Fruit fly (Drosophila melanogaster): ENCODE measurements around the gene CG42592.
A peak's percentile ranks its signal among the peaks of the same experiment; 100 is the strongest.

The CG42592 gene

dm6 chr3R:29818434-29819268 lies 17.4 kb downstream of the CG42592 start, which contains the start of gene neo:
Gene neo (plus strand): TSS chr3R:29819131.
- TF ChIP-seq CG33017 (tag; optimal IDR thresholded peaks at IDR 0.05) = no peak
- TF ChIP-seq CG1620 (GFP tag; optimal IDR thresholded peaks at IDR 0.05) = no peak
- TF ChIP-seq tj (GFP tag; optimal IDR thresholded peaks at IDR 0.05) = no peak
- TF ChIP-seq CG14711 (tag; optimal IDR thresholded peaks at IDR 0.05) = no peak
- no peak for TF ChIP-seq Clk (GFP tag; optimal IDR thresholded peaks at IDR 0.05)
- TF ChIP-seq CG7101 (tag; optimal IDR thresholded peaks at IDR 0.05) = no peak
- TF ChIP-seq cnc (optimal IDR thresholded peaks at IDR 0.05) = no peak
- no peak for TF ChIP-seq CG11617 (GFP tag; optimal IDR thresholded peaks at IDR 0.05)
- TF ChIP-seq pad (GFP tag; optimal IDR thresholded peaks at IDR 0.05) = no peak
- no peak for TF ChIP-seq Hr96 (GFP tag; optimal IDR thresholded peaks at IDR 0.05)
- no peak for TF ChIP-seq ovo (GFP tag; optimal IDR thresholded peaks at IDR 0.05)
- TF ChIP-seq CG7045 (GFP tag; optimal IDR thresholded peaks at IDR 0.05) = no peak
- no peak for TF ChIP-seq toe (GFP tag; optimal IDR thresholded peaks at IDR 0.05)
- TF ChIP-seq Crg-1 (GFP tag; optimal IDR thresholded peaks at IDR 0.05) = no peak
- TF ChIP-seq Mnt (GFP tag; optimal IDR thresholded peaks at IDR 0.05) = no peak
- TF ChIP-seq CG12768 (GFP tag; optimal IDR thresholded peaks at IDR 0.05) = no peak

dm6 chr3R:29817664-29818063 lies 18.4 kb downstream of the CG42592 start, which contains the start of gene CG7829:
Gene CG7829 (minus strand): TSS chr3R:29817764.
- no peak for TF ChIP-seq Clk (GFP tag; optimal IDR thresholded peaks at IDR 0.05)
- no peak for TF ChIP-seq kay (GFP tag; ENCODE audit: borderline replicate concordance)
- TF ChIP-seq cnc (optimal IDR thresholded peaks at IDR 0.05) = no peak
- TF ChIP-seq CG11617 (GFP tag; optimal IDR thresholded peaks at IDR 0.05) = no peak
- TF ChIP-seq CG12768 (GFP tag; optimal IDR thresholded peaks at IDR 0.05) = no peak
- no peak for TF ChIP-seq ovo (GFP tag; optimal IDR thresholded peaks at IDR 0.05)
- TF ChIP-seq Crg-1 (GFP tag; optimal IDR thresholded peaks at IDR 0.05) = no peak
- no peak for TF ChIP-seq CG33017 (tag; optimal IDR thresholded peaks at IDR 0.05)
- TF ChIP-seq CG7101 (tag; optimal IDR thresholded peaks at IDR 0.05) = no peak
- no peak for TF ChIP-seq Mnt (GFP tag; optimal IDR thresholded peaks at IDR 0.05)
- no peak for TF ChIP-seq Hr96 (GFP tag; optimal IDR thresholded peaks at IDR 0.05)
- no peak for TF ChIP-seq cic (GFP tag; optimal IDR thresholded peaks at IDR 0.05)
- no peak for TF ChIP-seq pad (GFP tag; optimal IDR thresholded peaks at IDR 0.05)
- TF ChIP-seq CG7045 (GFP tag; optimal IDR thresholded peaks at IDR 0.05) = no peak
- TF ChIP-seq CG14711 (tag; optimal IDR thresholded peaks at IDR 0.05) = no peak
- no peak for TF ChIP-seq CG5204 (GFP tag; optimal IDR thresholded peaks at IDR 0.05)

- TF ChIP-seq kay (GFP tag; ENCODE audit: borderline replicate concordance) (no peak), pad (GFP tag; optimal IDR thresholded peaks at IDR 0.05) (no peak)
Observed at dm6 chr3R:29816266-29816665, 19.8 kb downstream of the CG42592 start, which contains the start of gene Vps16B. Gene Vps16B (minus strand): TSS chr3R:29816451.

- TF ChIP-seq CG11617 (GFP tag; optimal IDR thresholded peaks at IDR 0.05) (peak; percentile 49), Clk (GFP tag; optimal IDR thresholded peaks at IDR 0.05) (no peak), CG12768 (GFP tag; optimal IDR thresholded peaks at IDR 0.05) (no peak), CG5204 (GFP tag; optimal IDR thresholded peaks at IDR 0.05) (no peak), toe (GFP tag; optimal IDR thresholded peaks at IDR 0.05) (no peak), tj (GFP tag; optimal IDR thresholded peaks at IDR 0.05) (no peak), kay (GFP tag; ENCODE audit: borderline replicate concordance) (no peak), CG14711 (tag; optimal IDR thresholded peaks at IDR 0.05) (no peak), pad (GFP tag; optimal IDR thresholded peaks at IDR 0.05) (no peak), Crg-1 (GFP tag; optimal IDR thresholded peaks at IDR 0.05) (no peak), CG33017 (tag; optimal IDR thresholded peaks at IDR 0.05) (no peak), CG7101 (tag; optimal IDR thresholded peaks at IDR 0.05) (no peak), CG1620 (GFP tag; optimal IDR thresholded peaks at IDR 0.05) (no peak), Mnt (GFP tag; optimal IDR thresholded peaks at IDR 0.05) (peak; percentile 1), bab1 (GFP tag; optimal IDR thresholded peaks at IDR 0.05) (peak; percentile 32), cnc (optimal IDR thresholded peaks at IDR 0.05) (no peak), ovo (GFP tag; optimal IDR thresholded peaks at IDR 0.05) (no peak), CG7045 (GFP tag; optimal IDR thresholded peaks at IDR 0.05) (no peak)
Observed at dm6 chr3R:29806682-29807393, 29.2 kb downstream of the CG42592 start, which contains the start of the genes ca and ncd. Gene ca (plus strand): TSS chr3R:29806811. Gene ncd (minus strand): TSS chr3R:29807127.

dm6 chr3R:29802753-29803313 lies 33.3 kb downstream of the CG42592 start, which contains the start of the genes Etfb and CG7789:
Gene Etfb (minus strand): TSS chr3R:29802945.
Gene CG7789 (plus strand): TSS chr3R:29803196.
- peak; percentile 86 for TF ChIP-seq bab1 (GFP tag; optimal IDR thresholded peaks at IDR 0.05)
- peak; percentile 90 for TF ChIP-seq CG7045 (GFP tag; optimal IDR thresholded peaks at IDR 0.05)
- TF ChIP-seq toe (GFP tag; optimal IDR thresholded peaks at IDR 0.05) = peak; percentile 99
- TF ChIP-seq kay (GFP tag; ENCODE audit: borderline replicate concordance) = no peak
- TF ChIP-seq Crg-1 (GFP tag; optimal IDR thresholded peaks at IDR 0.05) = peak; percentile 91
- TF ChIP-seq pad (GFP tag; optimal IDR thresholded peaks at IDR 0.05) = peak; percentile 53
- peak; percentile 88 for TF ChIP-seq tj (GFP tag; optimal IDR thresholded peaks at IDR 0.05)
- TF ChIP-seq cnc (optimal IDR thresholded peaks at IDR 0.05) = no peak
- peak; percentile 72 for TF ChIP-seq cic (GFP tag; optimal IDR thresholded peaks at IDR 0.05)
- peak; percentile 91 for TF ChIP-seq Clk (GFP tag; optimal IDR thresholded peaks at IDR 0.05)
- TF ChIP-seq CG11617 (GFP tag; optimal IDR thresholded peaks at IDR 0.05) = peak; percentile 95
- peak; percentile 92 for TF ChIP-seq CG1620 (GFP tag; optimal IDR thresholded peaks at IDR 0.05)
- peak; percentile 80 for TF ChIP-seq CG33017 (tag; optimal IDR thresholded peaks at IDR 0.05)
- TF ChIP-seq ovo (GFP tag; optimal IDR thresholded peaks at IDR 0.05) = peak; percentile 89
- TF ChIP-seq CG14711 (tag; optimal IDR thresholded peaks at IDR 0.05) = peak; percentile 53
- TF ChIP-seq CG12768 (GFP tag; optimal IDR thresholded peaks at IDR 0.05) = peak; percentile 98
- peak; percentile 89 for TF ChIP-seq Mnt (GFP tag; optimal IDR thresholded peaks at IDR 0.05)
- TF ChIP-seq CG5204 (GFP tag; optimal IDR thresholded peaks at IDR 0.05) = no peak
- TF ChIP-seq CG7101 (tag; optimal IDR thresholded peaks at IDR 0.05) = peak; percentile 88
- TF ChIP-seq Hr96 (GFP tag; optimal IDR thresholded peaks at IDR 0.05) = peak; percentile 97

Data from whole organism, adult.